Fruit fly (Drosophila melanogaster): ENCODE results near the gene Osi20.

The Osi20 gene

DNA sequence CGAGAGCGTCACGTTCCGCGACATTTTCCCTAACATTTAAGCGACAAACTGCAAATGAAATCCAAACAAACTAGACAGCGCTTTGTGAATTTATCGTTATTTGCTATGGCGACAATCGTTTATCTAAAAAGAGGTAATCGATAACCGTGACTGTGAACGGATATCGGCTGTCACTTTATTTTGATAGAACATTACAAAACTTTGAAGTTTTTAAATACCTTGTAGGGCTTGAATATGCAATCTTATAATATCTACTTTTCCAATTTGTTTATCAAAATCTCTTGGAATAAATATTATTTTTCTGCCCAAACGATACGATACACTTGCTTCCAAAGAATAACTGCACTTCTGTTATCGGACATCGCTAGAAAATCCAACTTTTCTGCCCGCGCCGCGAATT, 40.2 kb downstream of the Osi20 start, which contains the start of the genes CG1024 and TfIIFalpha:
Gene CG1024, minus strand, starts transcription at position 200 of the 400 bp plus-strand sequence.
Gene TfIIFalpha, plus strand, starts transcription at position 339 of the 400 bp plus-strand sequence.
- TF ChIP-seq h (optimal IDR thresholded peaks at IDR 0.05), result no peak
- TF ChIP-seq insv (optimal IDR thresholded peaks at IDR 0.05), result no peak
- no peak for TF ChIP-seq Sin3A (optimal IDR thresholded peaks at IDR 0.05)
- no peak for TF ChIP-seq Myc (optimal IDR thresholded peaks at IDR 0.05)
- no peak for TF ChIP-seq ttk (optimal IDR thresholded peaks at IDR 0.05)
- TF ChIP-seq psq (optimal IDR thresholded peaks at IDR 0.05), result no peak

DNA sequence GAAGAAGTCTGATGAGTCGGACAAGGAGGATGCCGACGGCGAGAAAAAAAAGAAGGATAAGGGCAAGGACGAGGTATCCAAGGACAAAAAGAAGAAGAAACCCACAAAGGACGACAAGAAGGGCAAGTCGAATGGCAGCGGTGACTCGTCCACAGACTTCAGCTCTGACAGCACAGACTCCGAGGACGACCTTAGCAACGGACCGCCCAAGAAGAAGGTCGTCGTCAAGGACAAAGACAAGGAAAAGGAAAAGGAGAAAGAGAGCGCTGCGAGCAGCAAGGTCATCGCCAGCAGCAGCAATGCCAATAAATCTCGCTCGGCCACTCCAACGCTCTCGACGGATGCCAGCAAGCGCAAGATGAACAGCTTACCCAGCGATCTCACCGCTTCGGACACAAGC, 41.9 kb downstream of the Osi20 start:
- TF ChIP-seq insv (optimal IDR thresholded peaks at IDR 0.05) (no peak), Myc (optimal IDR thresholded peaks at IDR 0.05) (no peak)

DNA sequence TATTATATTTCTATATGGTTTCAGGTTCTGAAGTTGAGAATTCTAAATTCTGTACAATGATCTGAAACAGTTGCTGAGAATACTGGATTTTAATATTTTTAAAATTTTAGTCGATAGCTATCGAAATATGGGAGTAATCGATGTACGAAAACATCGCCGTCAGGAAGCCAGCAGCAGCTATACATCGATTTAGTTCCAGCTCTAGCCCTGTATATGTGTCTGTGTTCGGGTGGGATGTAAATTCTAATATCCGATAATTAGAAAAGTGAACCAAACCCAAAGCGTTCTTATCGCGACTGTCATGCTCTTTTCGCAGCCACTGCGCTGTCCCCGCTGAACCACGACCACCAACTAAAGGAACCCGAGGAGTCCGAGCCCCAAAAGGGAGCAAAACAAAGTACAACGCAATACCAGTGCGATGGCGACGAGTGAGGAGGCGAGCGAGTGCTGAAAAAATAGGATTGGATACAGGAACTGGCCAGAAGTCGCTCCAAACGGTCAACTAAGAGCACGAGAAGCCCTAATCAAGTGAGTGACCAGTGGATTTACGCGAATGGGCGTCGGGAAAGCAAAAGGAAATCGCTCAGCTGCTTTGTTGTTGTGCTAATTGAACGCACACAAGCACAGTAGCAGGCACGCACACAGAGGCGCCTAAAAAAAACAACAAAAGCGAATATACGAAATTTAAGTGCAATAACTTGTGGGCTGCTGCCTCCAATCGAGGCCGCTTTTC, 43.0 kb downstream of the Osi20 start, which contains the start of gene gzl:
Gene gzl, plus strand, starts transcription at position 182 of the 733 bp plus-strand sequence.
- TF ChIP-seq h (optimal IDR thresholded peaks at IDR 0.05) (no peak), Myc (optimal IDR thresholded peaks at IDR 0.05) (no peak), Sin3A (optimal IDR thresholded peaks at IDR 0.05) (no peak)

DNA sequence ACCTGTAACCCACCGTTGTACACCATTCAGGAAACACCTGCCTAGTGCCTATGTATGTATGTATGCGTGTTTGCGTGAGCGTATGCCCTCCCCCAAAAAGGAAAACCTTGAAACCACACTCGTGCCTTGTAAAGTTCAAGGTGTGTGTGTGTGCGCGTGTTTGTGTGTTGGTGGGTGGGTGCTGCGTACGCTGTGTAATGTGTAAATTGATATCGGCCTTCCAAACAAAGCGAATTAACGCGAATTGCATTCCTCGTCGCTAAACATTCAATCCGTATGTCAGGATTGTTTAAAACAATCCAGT, 43.5 kb downstream of the Osi20 start:
- TF ChIP-seq ttk (optimal IDR thresholded peaks at IDR 0.05), result no peak

DNA sequence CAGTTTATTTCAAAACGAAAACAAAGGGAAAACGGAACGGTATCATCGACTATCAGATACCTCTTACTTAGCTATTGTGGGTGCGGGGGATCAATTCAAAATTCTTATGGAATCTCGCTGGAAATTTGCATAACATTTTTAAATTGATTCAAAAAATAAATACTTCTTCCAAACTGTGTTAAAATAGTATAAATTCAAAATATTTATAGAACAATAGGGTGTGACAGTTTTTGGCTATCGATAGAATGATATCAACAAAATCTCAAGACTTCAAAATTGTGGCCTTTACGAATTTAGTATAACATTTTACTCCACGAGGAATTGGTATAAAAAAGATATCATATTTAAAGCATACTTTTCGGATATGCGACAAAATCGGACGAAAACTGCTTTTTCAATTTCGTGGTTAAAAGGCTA, 48.5 kb downstream of the Osi20 start:
- TF ChIP-seq ttk (optimal IDR thresholded peaks at IDR 0.05) (no peak), h (optimal IDR thresholded peaks at IDR 0.05) (no peak), Myc (optimal IDR thresholded peaks at IDR 0.05) (no peak), insv (optimal IDR thresholded peaks at IDR 0.05) (no peak), psq (optimal IDR thresholded peaks at IDR 0.05) (no peak), Sin3A (optimal IDR thresholded peaks at IDR 0.05) (no peak)
